Fruit fly (Drosophila melanogaster) whole organism, prepupa: ENCODE data around the gene CG15695.

Experiments
- Blimp-1 ChIP-seq: fragments of 200-800 bp; sonication (Bioruptor generic); optimal IDR thresholded peaks from 3 replicates; lab custom pipeline; 2017; ENCODE audit warnings: missing biosample characterization, missing genetic modification characterization, mild to moderate bottlenecking, moderate library complexity, missing genetic modification reagents
- CG10631 ChIP-seq: fragments of 200-800 bp; sonication (Bioruptor generic); optimal IDR thresholded peaks from 2 replicates; lab custom pipeline; 2016; ENCODE audit warnings: missing biosample characterization, missing genetic modification characterization
- CG10669 ChIP-seq: fragments of 200-800 bp; sonication (Bioruptor generic); optimal IDR thresholded peaks from 3 replicates; lab custom pipeline; 2018; ENCODE audit warnings: missing biosample characterization, mild to moderate bottlenecking, missing genetic modification characterization, moderate library complexity
- CG11294 ChIP-seq: fragments of 200-800 bp; sonication (Bioruptor generic); IDR thresholded peaks from 2 replicates; pipeline ENCODE4 v1.3.6; 2022; ENCODE audit warnings: missing biosample characterization, missing genetic modification characterization
- CG11762 ChIP-seq: fragments of 200-800 bp; sonication (Bioruptor generic); optimal IDR thresholded peaks from 3 replicates; lab custom pipeline; 2016; ENCODE audit warnings: missing biosample characterization, missing genetic modification characterization; ENCODE audit not compliant: insufficient read depth
- CG15336 ChIP-seq: fragments of 200-800 bp; sonication (Bioruptor generic); IDR thresholded peaks from 2 replicates; pipeline ENCODE4 v1.3.6; 2022; ENCODE audit warnings: missing biosample characterization, missing genetic modification characterization
- CG1621 ChIP-seq: fragments of 200-800 bp; sonication (Bioruptor generic); optimal IDR thresholded peaks from 3 replicates; lab custom pipeline; 2018; ENCODE audit warnings: missing biosample characterization, mild to moderate bottlenecking, missing genetic modification characterization
- CG3032 ChIP-seq: fragments of 200-800 bp; optimal IDR thresholded peaks from 2 replicates; lab custom pipeline; 2019; ENCODE audit warnings: missing biosample characterization, mild to moderate bottlenecking, missing genetic modification characterization, moderate library complexity
- CG31627 ChIP-seq: fragments of 200-800 bp; sonication (Bioruptor generic); optimal IDR thresholded peaks from 3 replicates; lab custom pipeline; 2016; ENCODE audit warnings: missing biosample characterization, missing genetic modification characterization
- CG34406 ChIP-seq: fragments of 200-800 bp; sonication (Bioruptor generic); optimal IDR thresholded peaks from 3 replicates; lab custom pipeline; 2016; ENCODE audit warnings: missing biosample characterization, missing genetic modification characterization
- CG3919 ChIP-seq: fragments of 200-800 bp; sonication (Bioruptor generic); optimal IDR thresholded peaks from 3 replicates; lab custom pipeline; 2016; ENCODE audit warnings: missing biosample characterization, missing genetic modification characterization
- CG6163 ChIP-seq: fragments of 200-800 bp; sonication (Bioruptor generic); IDR thresholded peaks from 3 replicates; pipeline ENCODE4 v1.3.6; 2022; ENCODE audit warnings: missing biosample characterization, missing genetic modification characterization
- CG6276 ChIP-seq: fragments of 200-800 bp; sonication (Bioruptor generic); optimal IDR thresholded peaks from 2 replicates; lab custom pipeline; 2017; ENCODE audit warnings: missing biosample characterization, mild to moderate bottlenecking, missing genetic modification characterization
- CG6792 ChIP-seq: fragments of 200-800 bp; sonication (Bioruptor generic); optimal IDR thresholded peaks from 3 replicates; lab custom pipeline; 2016; ENCODE audit warnings: missing biosample characterization, missing genetic modification characterization
- CG6854 ChIP-seq: fragments of 200-800 bp; sonication (Bioruptor generic); optimal IDR thresholded peaks from 2 replicates; lab custom pipeline; 2017; ENCODE audit warnings: missing biosample characterization, mild to moderate bottlenecking, missing genetic modification characterization
- CG7368 ChIP-seq: fragments of 200-800 bp; sonication (Bioruptor generic); optimal IDR thresholded peaks from 3 replicates; lab custom pipeline; 2016; ENCODE audit warnings: missing biosample characterization, missing genetic modification characterization
- CG8319 ChIP-seq: fragments of 200-800 bp; sonication (Bioruptor generic); optimal IDR thresholded peaks from 3 replicates; lab custom pipeline; 2016; ENCODE audit warnings: missing biosample characterization, missing genetic modification characterization
- CG9139 ChIP-seq: fragments of 200-800 bp; sonication (Bioruptor generic); optimal IDR thresholded peaks from 3 replicates; lab custom pipeline; 2017; ENCODE audit warnings: missing biosample characterization, mild to moderate bottlenecking, missing genetic modification characterization
- Eip75B ChIP-seq: fragments of 200-800 bp; sonication (Bioruptor generic); optimal IDR thresholded peaks from 3 replicates; lab custom pipeline; 2016; ENCODE audit warnings: missing biosample characterization, missing genetic modification characterization
- Eip78C ChIP-seq: fragments of 200-800 bp; sonication (Bioruptor generic); peaks from one replicate; lab custom pipeline; 2016; ENCODE audit warnings: missing biosample characterization, missing genetic modification characterization
- Eip93F ChIP-seq: fragments of 200-800 bp; sonication (Bioruptor generic); optimal IDR thresholded peaks from 2 replicates; lab custom pipeline; 2016; ENCODE audit warnings: missing biosample characterization, mild to moderate bottlenecking, missing genetic modification characterization
- Gug ChIP-seq: fragments of 200-800 bp; sonication (Bioruptor generic); IDR thresholded peaks from 2 replicates; pipeline ENCODE4 v1.3.6; 2022; ENCODE audit warnings: missing biosample characterization, missing genetic modification characterization
- Hr38 ChIP-seq: sonication (Bioruptor generic); optimal IDR thresholded peaks from 2 replicates; lab custom pipeline; 2016; ENCODE audit warnings: missing biosample characterization, missing genetic modification characterization
- Hr39 ChIP-seq: fragments of 200-800 bp; sonication (Bioruptor generic); optimal IDR thresholded peaks from 2 replicates; lab custom pipeline; 2016; ENCODE audit warnings: missing biosample characterization, missing genetic modification characterization
- Hr4 ChIP-seq: fragments of 200-800 bp; sonication (Bioruptor generic); optimal IDR thresholded peaks from 3 replicates; lab custom pipeline; 2016; ENCODE audit warnings: missing biosample characterization, missing genetic modification characterization
- Smox ChIP-seq: fragments of 200-800 bp; sonication (Bioruptor generic); optimal IDR thresholded peaks from 3 replicates; lab custom pipeline; 2016; ENCODE audit warnings: missing biosample characterization, missing genetic modification characterization
- Sox14 ChIP-seq: fragments of 200-800 bp; sonication (Bioruptor generic); optimal IDR thresholded peaks from 3 replicates; lab custom pipeline; 2016; ENCODE audit warnings: missing biosample characterization, missing genetic modification characterization
- achi ChIP-seq: fragments of 200-800 bp; sonication (Bioruptor generic); optimal IDR thresholded peaks from 3 replicates; lab custom pipeline; 2016; ENCODE audit warnings: missing biosample characterization, missing genetic modification characterization
- acj6 ChIP-seq: fragments of 200-800 bp; sonication (Bioruptor generic); optimal IDR thresholded peaks from 3 replicates; lab custom pipeline; 2016; ENCODE audit warnings: missing biosample characterization, missing genetic modification characterization
- dac ChIP-seq: fragments of 200-800 bp; sonication (Bioruptor generic); optimal IDR thresholded peaks from 2 replicates; lab custom pipeline; 2017; ENCODE audit warnings: missing biosample characterization, mild to moderate bottlenecking, missing genetic modification characterization
- esn ChIP-seq: fragments of 200-800 bp; sonication (Bioruptor generic); optimal IDR thresholded peaks from 2 replicates; lab custom pipeline; 2016; ENCODE audit warnings: missing biosample characterization, mild to moderate bottlenecking, missing genetic modification characterization, moderate library complexity
- fkh ChIP-seq: fragments of 200-800 bp; sonication (Bioruptor generic); optimal IDR thresholded peaks from 3 replicates; lab custom pipeline; 2017; ENCODE audit warnings: missing biosample characterization, mild to moderate bottlenecking, missing genetic modification characterization, moderate library complexity
- lz ChIP-seq: fragments of 200-800 bp; sonication (Bioruptor generic); optimal IDR thresholded peaks from 3 replicates; lab custom pipeline; 2016; ENCODE audit warnings: missing biosample characterization, missing genetic modification characterization
- net ChIP-seq: fragments of 200-800 bp; sonication (Bioruptor generic); optimal IDR thresholded peaks from 3 replicates; lab custom pipeline; 2016; ENCODE audit warnings: missing biosample characterization, missing genetic modification characterization
- salr ChIP-seq, 2 experiments: fragments of 200-800 bp; sonication (Bioruptor generic); optimal IDR thresholded peaks; 3 replicates each; lab custom pipeline; 2016 to 2018; ENCODE audit warnings: missing biosample characterization in 2 of 2, missing genetic modification characterization in 2 of 2, mild to moderate bottlenecking in 1 of 2
- svp ChIP-seq: fragments of 200-800 bp; sonication (Bioruptor generic); peaks from one replicate; lab custom pipeline; 2016; ENCODE audit warnings: missing biosample characterization, missing genetic modification characterization

Gene CG15695

DNA sequence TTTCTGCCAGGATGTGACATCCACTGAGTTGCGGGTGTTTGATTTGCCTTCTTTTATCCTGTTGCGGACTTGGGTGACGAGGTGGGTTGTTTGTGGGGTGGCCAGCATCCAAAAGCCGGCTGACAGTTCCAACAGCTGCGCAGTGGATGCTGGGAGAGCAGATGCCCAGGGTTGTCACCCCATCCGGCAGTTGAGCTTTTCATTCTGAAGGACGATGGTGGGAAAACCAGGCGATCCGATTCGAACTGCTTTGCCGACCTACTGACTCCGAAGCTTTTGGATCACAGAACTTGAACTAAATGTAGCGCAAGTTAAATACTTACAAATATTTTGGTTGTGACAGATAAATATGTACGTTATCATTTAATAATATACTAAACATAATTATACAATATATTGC lies 24.3 kb downstream of the CG15695 start, which contains the start of gene KaiR1D:
Gene KaiR1D, minus strand, starts transcription at position 28 of the 400 bp plus-strand sequence.
- TF ChIP-seq Gug (GFP tag; lab: Robert Waterston, UW) (no peak), fkh (GFP tag; lab: Kevin White, UChicago) (no peak), CG10669 (GFP tag; lab: Kevin White, UChicago) (no peak), achi (GFP tag; lab: Kevin White, UChicago) (peak; percentile 38), CG7368 (GFP tag; lab: Kevin White, UChicago) (peak; percentile 27), CG11762 (GFP tag; lab: Kevin White, UChicago) (no peak), CG8319 (GFP tag; lab: Kevin White, UChicago) (no peak)

DNA sequence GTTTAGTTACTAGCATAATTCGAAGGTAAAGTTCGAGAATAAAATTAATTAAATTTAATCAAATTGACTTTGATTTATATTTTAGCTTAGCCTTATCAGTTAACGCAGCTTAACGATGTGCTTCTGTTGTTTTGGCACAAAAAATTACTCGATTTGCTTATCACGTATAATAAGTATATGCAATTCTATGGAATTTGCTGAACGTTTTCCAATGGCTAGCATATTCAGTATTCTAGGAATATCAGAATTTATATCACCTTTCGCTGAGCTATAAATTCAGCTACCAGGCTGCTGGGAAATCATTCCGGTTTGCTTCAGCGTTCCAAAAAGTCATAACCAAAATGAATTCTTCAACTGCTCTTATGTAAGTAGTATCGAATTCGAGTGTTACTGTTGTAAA lies 28.8 kb downstream of the CG15695 start, which contains the start of gene TotA:
Gene TotA, plus strand, starts transcription at position 301 of the 400 bp plus-strand sequence.
- TF ChIP-seq CG6163 (GFP tag; lab: Robert Waterston, UW) (no peak), Eip78C (GFP tag; lab: Kevin White, UChicago) (no peak), Blimp-1 (GFP tag; lab: Kevin White, UChicago) (no peak), Hr4 (GFP tag; lab: Kevin White, UChicago) (no peak), CG11294 (no peak), Eip93F (GFP tag; lab: Kevin White, UChicago) (no peak), salr (GFP tag; optimal IDR thresholded peaks at IDR 0.05; lab: Kevin White, UChicago) (no peak), esn (no peak), lz (GFP tag; lab: Kevin White, UChicago) (no peak), CG11762 (GFP tag; lab: Kevin White, UChicago) (no peak), achi (GFP tag; lab: Kevin White, UChicago) (no peak)

DNA sequence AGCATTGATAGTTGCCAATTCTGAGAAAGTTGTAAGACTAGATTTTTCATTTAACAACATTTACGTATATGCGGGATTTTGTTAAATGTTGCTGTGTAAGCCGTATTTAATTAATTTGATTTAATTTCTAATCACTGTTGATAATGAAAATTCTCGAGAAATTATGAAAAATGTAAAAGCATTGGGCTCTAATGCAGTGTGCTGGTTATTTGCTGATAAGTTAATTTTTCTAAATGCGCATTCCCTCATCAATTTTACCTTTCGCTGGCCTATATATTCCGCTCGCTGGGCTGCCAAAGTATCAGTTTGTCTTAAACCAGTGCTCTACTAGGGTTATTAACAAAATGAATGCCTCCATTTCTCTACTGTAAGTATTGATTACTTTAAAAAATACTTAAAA lies 30.7 kb downstream of the CG15695 start, which contains the start of gene TotC:
Gene TotC, plus strand, starts transcription at position 301 of the 400 bp plus-strand sequence.
- TF ChIP-seq Hr39 (GFP tag; lab: Kevin White, UChicago) = no peak
- no peak for TF ChIP-seq CG34406 (GFP tag; lab: Kevin White, UChicago)
- TF ChIP-seq net (GFP tag; lab: Kevin White, UChicago) = no peak
- TF ChIP-seq CG3032 (tag; lab: Kevin White, UChicago) = no peak
- TF ChIP-seq Sox14 = no peak
- TF ChIP-seq CG7368 (GFP tag; lab: Kevin White, UChicago) = no peak
- TF ChIP-seq Eip78C (GFP tag; lab: Kevin White, UChicago) = no peak
- TF ChIP-seq CG11762 (GFP tag; lab: Kevin White, UChicago) = no peak
- TF ChIP-seq CG6854 = no peak
- no peak for TF ChIP-seq Gug (GFP tag; lab: Robert Waterston, UW)
- TF ChIP-seq CG3919 (GFP tag; lab: Kevin White, UChicago) = no peak
- TF ChIP-seq Smox (GFP tag; lab: Kevin White, UChicago) = no peak
- TF ChIP-seq, all 60 proteins: peak for 0

DNA sequence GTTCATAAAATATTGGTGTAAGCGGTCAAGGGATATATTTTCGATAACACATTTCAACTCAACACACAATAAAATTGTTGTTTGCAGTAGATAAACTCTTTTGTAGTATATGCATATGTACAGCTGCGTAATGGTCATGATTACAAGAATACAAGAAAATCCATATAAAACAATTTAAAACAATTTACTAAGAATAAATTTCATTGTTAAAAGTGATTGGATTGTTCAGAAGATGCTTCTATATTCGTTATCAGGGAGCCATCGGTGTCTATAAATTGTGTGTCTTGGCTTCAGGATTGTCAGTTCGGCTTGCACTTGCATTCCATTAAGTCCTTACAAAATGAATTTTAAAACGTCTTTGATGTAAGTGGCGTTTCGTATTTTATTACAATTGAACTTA lies 31.7 kb downstream of the CG15695 start, which contains the start of gene TotB:
Gene TotB, plus strand, starts transcription at position 301 of the 400 bp plus-strand sequence.
- peak; percentile 53 for TF ChIP-seq svp (GFP tag; lab: Kevin White, UChicago)
- TF ChIP-seq CG6163 (GFP tag; lab: Robert Waterston, UW) = no peak
- TF ChIP-seq, all 60 proteins: peak for 1

DNA sequence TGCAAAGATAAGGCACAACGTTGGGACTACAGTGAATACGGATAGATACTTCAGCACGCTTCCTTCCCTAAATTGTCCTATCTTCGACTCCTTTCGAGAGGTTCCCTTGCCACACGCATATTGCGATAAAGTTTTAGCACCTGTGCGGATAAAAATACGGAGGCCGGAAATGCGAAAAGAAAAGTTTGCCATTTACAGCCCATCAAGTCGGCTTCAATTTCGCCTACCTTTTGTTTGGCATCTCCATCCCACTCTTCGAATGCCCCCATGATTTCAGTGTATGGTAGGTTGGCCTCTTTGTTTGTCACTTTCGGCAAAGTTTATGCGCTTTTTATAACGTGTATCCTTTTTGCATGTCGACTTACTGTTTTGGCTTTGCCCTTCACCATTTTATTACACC lies 34.7 kb downstream of the CG15695 start:
- TF ChIP-seq CG3919 (GFP tag; lab: Kevin White, UChicago) = no peak
- TF ChIP-seq dac (GFP tag; lab: Kevin White, UChicago) = no peak
- no peak for TF ChIP-seq CG34406 (GFP tag; lab: Kevin White, UChicago)
- no peak for TF ChIP-seq Hr38 (GFP tag; lab: Kevin White, UChicago)
- no peak for TF ChIP-seq CG31627 (GFP tag; lab: Kevin White, UChicago)
- TF ChIP-seq Eip75B (GFP tag; lab: Kevin White, UChicago) = no peak
- TF ChIP-seq CG6792 = no peak
- TF ChIP-seq CG6276 (GFP tag; lab: Kevin White, UChicago) = no peak
- no peak for TF ChIP-seq Sox14
- TF ChIP-seq CG10631 (GFP tag; lab: Kevin White, UChicago) = no peak
- no peak for TF ChIP-seq CG1621 (tag; lab: Kevin White, UChicago)
- no peak for TF ChIP-seq CG15336 (GFP tag; lab: Robert Waterston, UW)
- TF ChIP-seq CG9139 = no peak
- no peak for TF ChIP-seq CG11294
- TF ChIP-seq acj6 (GFP tag; lab: Kevin White, UChicago) = no peak
- TF ChIP-seq esn = no peak
- no peak for TF ChIP-seq Eip93F (GFP tag; lab: Kevin White, UChicago)
